Fruit fly (Drosophila melanogaster) whole organism, wandering third instar larva: ENCODE data around the gene hry.

Experiments used
- Abd-B ChIP-seq: fragments of >200 bp; optimal IDR thresholded peaks from 2 replicates; lab custom pipeline; 2017; ENCODE audit warnings: missing biosample characterization, missing genetic modification characterization
- CG32264 ChIP-seq: fragments of 200-800 bp; sonication (Bioruptor generic); optimal IDR thresholded peaks from 2 replicates; lab custom pipeline; 2016; ENCODE audit warnings: missing biosample characterization, missing genetic modification characterization
- CG9705 ChIP-seq: fragments of 200-800 bp; sonication (Bioruptor generic); optimal IDR thresholded peaks from 2 replicates; lab custom pipeline; 2018; ENCODE audit warnings: missing biosample characterization, mild to moderate bottlenecking, missing genetic modification characterization
- CrebA ChIP-seq: fragments of 200-800 bp; sonication (Bioruptor generic); optimal IDR thresholded peaks from 2 replicates; lab custom pipeline; 2016; ENCODE audit warnings: missing biosample characterization, mild to moderate bottlenecking, missing genetic modification characterization, borderline replicate concordance
- Dfd ChIP-seq: fragments of >200 bp; optimal IDR thresholded peaks from 2 replicates; lab custom pipeline; 2017; ENCODE audit warnings: missing biosample characterization, missing genetic modification characterization
- Dif ChIP-seq: fragments of 200-275, 200-300 bp; sonication (Bioruptor generic); optimal IDR thresholded peaks from 2 replicates; lab custom pipeline; 2018; ENCODE audit warnings: missing biosample characterization, missing genetic modification characterization; ENCODE audit not compliant: partially characterized antibody
- GATAd ChIP-seq: sonication (Bioruptor generic); optimal IDR thresholded peaks from 2 replicates; lab custom pipeline; 2016; ENCODE audit warnings: missing biosample characterization, missing genetic modification characterization
- HLH106 ChIP-seq: fragments of 200-800 bp; optimal IDR thresholded peaks from 3 replicates; lab custom pipeline; 2019; ENCODE audit warnings: missing biosample characterization, mild to moderate bottlenecking, missing genetic modification characterization, moderate library complexity
- Hnf4 ChIP-seq: fragments of 200-800 bp; sonication (Bioruptor generic); optimal IDR thresholded peaks from 2 replicates; lab custom pipeline; 2016; ENCODE audit warnings: missing biosample characterization, mild to moderate bottlenecking, missing genetic modification characterization
- Hr78 ChIP-seq: fragments of >200 bp; optimal IDR thresholded peaks from 2 replicates; lab custom pipeline; 2017; ENCODE audit warnings: missing biosample characterization, missing genetic modification characterization
- Hr83 ChIP-seq: fragments of 200-300 bp; sonication (Bioruptor generic); optimal IDR thresholded peaks from 2 replicates; lab custom pipeline; 2016; ENCODE audit warnings: missing biosample characterization, mild to moderate bottlenecking, missing genetic modification characterization, moderate library complexity; ENCODE audit not compliant: poor library complexity, severe bottlenecking
- Jra ChIP-seq: sonication (Bioruptor generic); optimal IDR thresholded peaks from 2 replicates; lab custom pipeline; 2016; ENCODE audit warnings: missing biosample characterization, missing genetic modification characterization
- Mio ChIP-seq: sonication (Bioruptor generic); optimal IDR thresholded peaks from 2 replicates; lab custom pipeline; 2016; ENCODE audit warnings: missing biosample characterization, missing genetic modification characterization
- Myc ChIP-seq: fragments of >200 bp; optimal IDR thresholded peaks from 2 replicates; lab custom pipeline; 2017
- N ChIP-seq: fragments of >200 bp; optimal IDR thresholded peaks from 2 replicates; lab custom pipeline; 2018; ENCODE audit warnings: missing biosample characterization, missing external identifiers, missing genetic modification characterization
- OdsH ChIP-seq: fragments of 200-800 bp; sonication (Bioruptor generic); optimal IDR thresholded peaks from 2 replicates; lab custom pipeline; 2016; ENCODE audit warnings: missing biosample characterization, mild to moderate bottlenecking, missing genetic modification characterization
- Rel ChIP-seq, 2 experiments: fragments of 200-800 bp; sonication (Bioruptor generic) in 1 of 2; optimal IDR thresholded peaks; 2 replicates in 1 of 2; 3 replicates in 1 of 2; lab custom pipeline; 2016 to 2019; ENCODE audit warnings: mild to moderate bottlenecking in 2 of 2, missing biosample characterization in 2 of 2, missing genetic modification characterization in 2 of 2, moderate library complexity in 1 of 2
- Sp1 ChIP-seq: fragments of 200-800 bp; sonication (Bioruptor generic); optimal IDR thresholded peaks from 3 replicates; lab custom pipeline; 2019; ENCODE audit warnings: missing biosample characterization, mild to moderate bottlenecking, missing genetic modification characterization, moderate library complexity
- Vsx2 ChIP-seq: fragments of 200-300, 225-300 bp; sonication (Bioruptor generic); optimal IDR thresholded peaks from 2 replicates; lab custom pipeline; 2018; ENCODE audit warnings: missing biosample characterization, missing genetic modification characterization; ENCODE audit not compliant: partially characterized antibody
- br ChIP-seq: fragments of 200-800 bp; sonication (Bioruptor generic); optimal IDR thresholded peaks from 2 replicates; lab custom pipeline; 2016; ENCODE audit warnings: missing biosample characterization, missing genetic modification characterization
- brk ChIP-seq: fragments of 200-800 bp; sonication (Bioruptor generic); optimal IDR thresholded peaks from 2 replicates; lab custom pipeline; 2016; ENCODE audit warnings: missing biosample characterization, mild to moderate bottlenecking, missing genetic modification characterization
- dl ChIP-seq, 2 experiments: fragments of 175-275, 200-275 bp in 1 of 2; fragments of 200-275 bp in 1 of 2; sonication (Bioruptor generic); optimal IDR thresholded peaks; lab custom pipeline; 2018; ENCODE audit warnings: mild to moderate bottlenecking in 2 of 2, missing biosample characterization in 2 of 2, missing genetic modification characterization in 2 of 2, moderate library complexity in 2 of 2; ENCODE audit not compliant: partially characterized antibody in 2 of 2, insufficient read depth in 1 of 2
- dmrt93B ChIP-seq: fragments of 200-800 bp; sonication (Bioruptor generic); optimal IDR thresholded peaks from 2 replicates; lab custom pipeline; 2018; ENCODE audit warnings: missing biosample characterization, mild to moderate bottlenecking, missing genetic modification characterization
- dsf ChIP-seq: sonication (Bioruptor generic); optimal IDR thresholded peaks from 2 replicates; lab custom pipeline; 2016; ENCODE audit warnings: missing biosample characterization, missing genetic modification characterization, borderline replicate concordance
- ey ChIP-seq: fragments of 200-800 bp; sonication (Bioruptor generic); optimal IDR thresholded peaks from 2 replicates; lab custom pipeline; 2016; ENCODE audit warnings: missing biosample characterization, missing genetic modification characterization
- foxo ChIP-seq, 2 experiments: fragments of 200-800 bp; sonication (Bioruptor generic); optimal IDR thresholded peaks; 2 replicates in 1 of 2; 3 replicates in 1 of 2; lab custom pipeline; 2016 to 2017; ENCODE audit warnings: missing biosample characterization in 2 of 2, missing genetic modification characterization in 2 of 2
- fru ChIP-seq: fragments of 200-800 bp; sonication (Bioruptor generic); optimal IDR thresholded peaks from 3 replicates; lab custom pipeline; 2016; ENCODE audit warnings: missing biosample characterization, mild to moderate bottlenecking, missing genetic modification characterization
- h ChIP-seq: fragments of 200-800 bp; sonication (Bioruptor generic); optimal IDR thresholded peaks from 3 replicates; lab custom pipeline; 2016; ENCODE audit warnings: missing biosample characterization, mild to moderate bottlenecking, missing genetic modification characterization
- jim ChIP-seq: fragments of 175-275, 200-325 bp; sonication (Bioruptor generic); optimal IDR thresholded peaks from 2 replicates; lab custom pipeline; 2016; ENCODE audit warnings: missing biosample characterization, mild to moderate bottlenecking, missing genetic modification characterization
- lola ChIP-seq: fragments of >200 bp; optimal IDR thresholded peaks from 2 replicates; lab custom pipeline; 2017; ENCODE audit warnings: missing biosample characterization, missing genetic modification characterization
- pan ChIP-seq: fragments of >200 bp; optimal IDR thresholded peaks from 2 replicates; lab custom pipeline; 2017
- psq ChIP-seq: fragments of 200-800 bp; sonication (Bioruptor generic); optimal IDR thresholded peaks from 3 replicates; lab custom pipeline; 2017; ENCODE audit warnings: missing biosample characterization, mild to moderate bottlenecking, missing genetic modification characterization, moderate library complexity
- rgr ChIP-seq: fragments of 200-800 bp; sonication (Bioruptor generic); optimal IDR thresholded peaks from 3 replicates; lab custom pipeline; 2016; ENCODE audit warnings: missing biosample characterization, mild to moderate bottlenecking, missing genetic modification characterization
- sage ChIP-seq: fragments of 200-800 bp; sonication (Bioruptor generic); optimal IDR thresholded peaks from 2 replicates; lab custom pipeline; 2016; ENCODE audit warnings: missing biosample characterization, mild to moderate bottlenecking, missing genetic modification characterization
- sv ChIP-seq: fragments of 200-800 bp; sonication (Bioruptor generic); optimal IDR thresholded peaks from 3 replicates; lab custom pipeline; 2016; ENCODE audit warnings: missing biosample characterization, missing genetic modification characterization
- tai ChIP-seq: sonication (Bioruptor generic); optimal IDR thresholded peaks from 2 replicates; lab custom pipeline; 2016; ENCODE audit warnings: missing biosample characterization, missing genetic modification characterization
- usp ChIP-seq: fragments of >200 bp; optimal IDR thresholded peaks from 2 replicates; lab custom pipeline; 2017; ENCODE audit warnings: missing biosample characterization, missing genetic modification characterization
- woc ChIP-seq: sonication (Bioruptor generic); optimal IDR thresholded peaks from 2 replicates; lab custom pipeline; 2016; ENCODE audit warnings: missing biosample characterization, mild to moderate bottlenecking, missing genetic modification characterization

The hry gene

dm6 chr3L:8669847-8670622, 5.5 kb upstream of the hry start:
- TF ChIP-seq sage (no peak), fru (GFP tag; lab: Kevin White, UChicago) (no peak), Rel (GFP tag; optimal IDR thresholded peaks at IDR 0.05; lab: Kevin White, UChicago) (no peak), Rel (tag; optimal IDR thresholded peaks at IDR 0.05; lab: Kevin White, UChicago) (no peak), Hr78 (GFP tag; lab: Kevin White, UChicago) (no peak), brk (GFP tag; lab: Kevin White, UChicago) (no peak), rgr (no peak)

- TF ChIP-seq Myc (lab: Kevin White, UChicago) = no peak
- TF ChIP-seq pan = no peak
- TF ChIP-seq Dif (GFP tag; lab: Kevin White, UChicago) = no peak
- TF ChIP-seq h = no peak
- TF ChIP-seq woc = no peak
- TF ChIP-seq dmrt93B (GFP tag; lab: Kevin White, UChicago) = no peak
- TF ChIP-seq Hnf4 = no peak
- TF ChIP-seq Vsx2 (GFP tag; lab: Kevin White, UChicago) = no peak
- no peak for TF ChIP-seq dl (GFP tag; optimal IDR thresholded peaks at IDR 0.05; lab: Kevin White, UChicago; ENCODE audit: insufficient read depth in 1 of 2, partially characterized antibody in 2 of 2)
- TF ChIP-seq usp (GFP tag; lab: Kevin White, UChicago) = no peak
- TF ChIP-seq Hr78 (GFP tag; lab: Kevin White, UChicago) = no peak
- TF ChIP-seq rgr = no peak
- TF ChIP-seq N (GFP tag; lab: Kevin White, UChicago) = no peak
- TF ChIP-seq psq (GFP tag; lab: Kevin White, UChicago) = no peak
- TF ChIP-seq fru (GFP tag; lab: Kevin White, UChicago) = no peak
- TF ChIP-seq Dfd (GFP tag; lab: Kevin White, UChicago) = no peak
- TF ChIP-seq lola (GFP tag; lab: Kevin White, UChicago) = no peak
- no peak for TF ChIP-seq tai (GFP tag; lab: Kevin White, UChicago)
Observed at dm6 chr3L:8670983-8671382, 4.6 kb upstream of the hry start.

dm6 chr3L:8672199-8673059, 3.1 kb upstream of the hry start:
- no peak for TF ChIP-seq N (GFP tag; lab: Kevin White, UChicago)
- peak; percentile 87 for TF ChIP-seq rgr
- peak; percentile 11 for TF ChIP-seq CG32264 (GFP tag; lab: Kevin White, UChicago)
- peak; percentile 13 for TF ChIP-seq dsf (GFP tag; lab: Kevin White, UChicago)
- no peak for TF ChIP-seq Dfd (GFP tag; lab: Kevin White, UChicago)
- peak; percentile 77 for TF ChIP-seq HLH106
- TF ChIP-seq CrebA (GFP tag; lab: Kevin White, UChicago) = no peak
- TF ChIP-seq psq (GFP tag; lab: Kevin White, UChicago) = peak; percentile 61
- peak; percentile 74 for TF ChIP-seq Sp1
- TF ChIP-seq foxo (GFP tag; optimal IDR thresholded peaks at IDR 0.05; lab: Kevin White, UChicago) = peak; percentile 21 to 81
- TF ChIP-seq h = peak; percentile 99
- no peak for TF ChIP-seq usp (GFP tag; lab: Kevin White, UChicago)
- TF ChIP-seq tai (GFP tag; lab: Kevin White, UChicago) = no peak
- peak in 1 of 2 experiments; percentile 14 for TF ChIP-seq dl (GFP tag; optimal IDR thresholded peaks at IDR 0.05; lab: Kevin White, UChicago; ENCODE audit: insufficient read depth in 1 of 2, partially characterized antibody in 2 of 2)
- TF ChIP-seq brk (GFP tag; lab: Kevin White, UChicago) = peak; percentile 54
- peak; percentile 47 for TF ChIP-seq dmrt93B (GFP tag; lab: Kevin White, UChicago)
- TF ChIP-seq Vsx2 (GFP tag; lab: Kevin White, UChicago) = no peak
- no peak for TF ChIP-seq CG9705 (GFP tag; lab: Kevin White, UChicago)
- TF ChIP-seq GATAd (GFP tag; lab: Kevin White, UChicago) = peak; percentile 8
- peak; percentile 18 for TF ChIP-seq Jra (GFP tag; lab: Kevin White, UChicago)
- TF ChIP-seq pan = no peak
- peak; percentile 17 for TF ChIP-seq Dif (GFP tag; lab: Kevin White, UChicago)
- peak; percentile 20 for TF ChIP-seq woc
- TF ChIP-seq Hnf4 = peak; percentile 63
- peak; percentile 77 for TF ChIP-seq br (GFP tag; lab: Kevin White, UChicago)
- peak; percentile 83 for TF ChIP-seq fru (GFP tag; lab: Kevin White, UChicago)
- TF ChIP-seq OdsH = peak; percentile 81
- TF ChIP-seq Rel (GFP tag; optimal IDR thresholded peaks at IDR 0.05; lab: Kevin White, UChicago) = no peak
- TF ChIP-seq Rel (tag; optimal IDR thresholded peaks at IDR 0.05; lab: Kevin White, UChicago) = peak; percentile 92
- peak; percentile 75 for TF ChIP-seq ey (GFP tag; lab: Kevin White, UChicago)
- TF ChIP-seq jim (GFP tag; lab: Kevin White, UChicago) = no peak
- peak; percentile 53 for TF ChIP-seq Myc (lab: Kevin White, UChicago)
- TF ChIP-seq lola (GFP tag; lab: Kevin White, UChicago) = no peak
- TF ChIP-seq Abd-B (GFP tag; lab: Kevin White, UChicago) = no peak
- no peak for TF ChIP-seq Hr78 (GFP tag; lab: Kevin White, UChicago)
- no peak for TF ChIP-seq Mio (GFP tag; lab: Kevin White, UChicago)
- TF ChIP-seq sage = peak; percentile 23
- no peak for TF ChIP-seq Hr83 (GFP tag; lab: Kevin White, UChicago)
- no peak for TF ChIP-seq sv (GFP tag; lab: Kevin White, UChicago)
- TF ChIP-seq, all 38 proteins: peak for 23
